Worm (Caenorhabditis elegans) whole organism, late embryonic: ENCODE results near the gene srh-201.

Experiments
- C08G9.2 ChIP-seq: sonication (generic microtip); optimal IDR thresholded peaks from 2 replicates; lab custom pipeline; 2016; ENCODE audit warnings: mild to moderate bottlenecking, missing genetic modification characterization, moderate library complexity, missing compliant biosample characterization
- hlh-15 ChIP-seq: sonication (generic microtip); optimal IDR thresholded peaks from 2 replicates; lab custom pipeline; 2016; ENCODE audit warnings: missing genetic modification characterization, missing compliant biosample characterization
- lin-11 ChIP-seq: fragments of 200-800 bp; sonication (Bioruptor generic); optimal IDR thresholded peaks from 2 replicates; lab custom pipeline; 2018; ENCODE audit warnings: mild to moderate bottlenecking, missing genetic modification characterization, missing compliant biosample characterization
- sdc-2 ChIP-seq: sonication (generic microtip); optimal IDR thresholded peaks from 2 replicates; lab custom pipeline; 2016; ENCODE audit warnings: missing genotype, missing genetic modification characterization, missing compliant biosample characterization
- tbx-2 ChIP-seq: sonication (generic microtip); optimal IDR thresholded peaks from 2 replicates; lab custom pipeline; 2016; ENCODE audit warnings: missing genetic modification characterization, missing compliant biosample characterization

- no peak for TF ChIP-seq lin-11 (tag; lab: Kevin White, UChicago)
- TF ChIP-seq tbx-2 (tag; lab: Kevin White, UChicago) = no peak
- TF ChIP-seq hlh-15 (tag; lab: Kevin White, UChicago) = no peak
- no peak for TF ChIP-seq sdc-2 (tag; lab: Kevin White, UChicago)
- no peak for TF ChIP-seq C08G9.2 (tag; lab: Kevin White, UChicago)
Measured at ce11 chrV:9059468-9059867, 45.8 kb upstream of the srh-201 start, which contains the start of the genes C25E10.16 and C25E10.13.
